Fruit fly (Drosophila melanogaster) whole organism, embryonic: ENCODE measurements around the gene DCAF12.

Source experiments
- CG31365 ChIP-seq: fragments of 200-800 bp; sonication (Bioruptor generic); optimal IDR thresholded peaks from 2 replicates; lab custom pipeline; 2018; ENCODE audit warnings: missing biosample characterization, mild to moderate bottlenecking, missing genetic modification characterization
- CG4404 ChIP-seq: fragments of 200-800 bp; sonication (Bioruptor generic); IDR thresholded peaks from 2 replicates; pipeline ENCODE4 v1.3.6; 2022; ENCODE audit warnings: missing biosample characterization, missing genetic modification characterization
- CG8765 ChIP-seq: fragments of 200-800 bp; sonication (Bioruptor generic); IDR thresholded peaks from 2 replicates; pipeline ENCODE4 v1.3.6; 2022; ENCODE audit warnings: missing biosample characterization, missing genetic modification characterization
- CTCF ChIP-seq: fragments of 200-800 bp; sonication (Bioruptor generic); optimal IDR thresholded peaks from 2 replicates; lab custom pipeline; 2017; ENCODE audit warnings: missing biosample characterization, mild to moderate bottlenecking, missing genetic modification characterization, moderate library complexity
- MBD-R2 ChIP-seq: fragments of 200-800 bp; sonication (Bioruptor generic); IDR thresholded peaks from 2 replicates; pipeline ENCODE4 v1.3.6; 2022; ENCODE audit warnings: missing biosample characterization, missing genetic modification characterization
- row ChIP-seq: fragments of 200-800 bp; sonication (Bioruptor generic); IDR thresholded peaks from 3 replicates; pipeline ENCODE4 v1.3.6; 2022; ENCODE audit warnings: missing biosample characterization, missing genetic modification characterization

DNA sequence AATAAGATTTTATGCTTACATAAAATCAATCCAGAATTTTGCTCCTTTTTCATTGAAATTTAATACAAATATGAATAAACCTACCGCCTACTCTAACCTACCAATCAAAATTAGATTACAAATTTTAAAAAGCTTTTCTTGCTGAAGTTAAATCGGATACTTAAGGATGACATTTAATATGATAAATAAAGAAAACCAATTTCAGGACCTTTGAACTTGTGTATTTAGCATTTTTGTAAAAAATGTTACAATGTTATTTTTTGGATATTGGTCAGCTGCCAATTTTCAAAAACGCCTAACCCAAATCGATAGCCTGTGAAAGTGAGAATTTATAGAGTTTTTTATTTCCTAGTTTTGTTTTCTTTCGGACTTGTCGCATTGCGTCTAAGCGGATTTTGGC lies 32.3 kb upstream of the DCAF12 start, which contains the start of gene CG14739:
- TF ChIP-seq CG4404 (GFP tag; lab: Robert Waterston, UW) = no peak
- no peak for TF ChIP-seq CTCF
- TF ChIP-seq MBD-R2 (GFP tag; lab: Robert Waterston, UW) = no peak
- TF ChIP-seq CG31365 (tag; lab: Kevin White, UChicago) = no peak
- TF ChIP-seq CG8765 (GFP tag; lab: Robert Waterston, UW) = no peak
- TF ChIP-seq row = no peak
